Worm (Caenorhabditis elegans): ENCODE results near the gene sto-4.

sto-4 gene

DNA sequence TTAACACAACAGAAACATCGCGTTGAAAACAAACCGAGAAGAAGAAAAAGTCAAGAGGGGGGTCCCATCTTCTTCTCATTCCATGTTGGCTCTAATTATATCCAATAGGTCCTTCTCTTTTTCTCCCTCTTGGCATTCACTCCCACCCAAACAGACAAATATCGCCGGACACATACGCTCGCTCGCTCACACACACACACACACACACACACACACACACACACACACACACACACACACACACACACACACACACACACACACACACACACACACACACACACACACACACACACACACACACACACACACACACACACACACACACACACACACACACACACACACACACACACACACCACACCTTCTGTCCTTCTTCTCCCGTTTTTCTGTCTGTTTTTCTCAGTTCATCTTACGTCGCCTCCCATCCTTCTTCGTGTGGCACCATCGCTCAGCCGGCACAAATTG, at the start of gene sto-4:
TSS of gene sto-4 (plus strand) at position 360 of the 469 bp plus-strand sequence.
- peak; percentile 65 for TF ChIP-seq ceh-88 (GFP tag; IDR thresholded peaks at IDR 0.05)
- peak; percentile 76 for TF ChIP-seq irx-1 (tag; optimal IDR thresholded peaks at IDR 0.05)
- peak; percentile 66 for TF ChIP-seq efl-3 (GFP tag; optimal IDR thresholded peaks at IDR 0.05)
- peak; percentile 38 for TF ChIP-seq lin-13 (GFP tag; optimal IDR thresholded peaks at IDR 0.05)
- peak; percentile 98 for TF ChIP-seq lin-14 (GFP tag; optimal IDR thresholded peaks at IDR 0.05)
- TF ChIP-seq nhr-71 (tag; optimal IDR thresholded peaks at IDR 0.05) = peak; percentile 66
- TF ChIP-seq vab-15 (tag; optimal IDR thresholded peaks at IDR 0.05) = peak; percentile 70
- peak; percentile 7 for TF ChIP-seq elt-2 (tag; optimal IDR thresholded peaks at IDR 0.05)
- peak; percentile 69 for TF ChIP-seq xbp-1 (tag; optimal IDR thresholded peaks at IDR 0.05)
- peak; percentile 50 for TF ChIP-seq fkh-4 (tag; optimal IDR thresholded peaks at IDR 0.05; ENCODE audit: borderline replicate concordance)
- TF ChIP-seq grh-1 (GFP tag; IDR thresholded peaks at IDR 0.05) = peak; percentile 78
- TF ChIP-seq lir-3 (tag; optimal IDR thresholded peaks at IDR 0.05; ENCODE audit: poor library complexity) = peak; percentile 24
- peak; percentile 95 for TF ChIP-seq ceh-8 (GFP tag; optimal IDR thresholded peaks at IDR 0.05)
- TF ChIP-seq nhr-20 (tag; optimal IDR thresholded peaks at IDR 0.05) = peak; percentile 27
- peak in 1 of 2 experiments; percentile 76 for TF ChIP-seq ztf-11 (tag; optimal IDR thresholded peaks at IDR 0.05)
- TF ChIP-seq zip-4 (GFP tag; optimal IDR thresholded peaks at IDR 0.05) = peak; percentile 83
- TF ChIP-seq mab-9 (GFP tag; IDR thresholded peaks at IDR 0.05) = peak; percentile 69
- peak; percentile 75 for TF ChIP-seq nhr-19 (GFP tag; conservative IDR thresholded peaks at IDR 0.05)
- TF ChIP-seq isw-1 (GFP tag; IDR thresholded peaks at IDR 0.05) = peak; percentile 55
- TF ChIP-seq ztf-4 (tag; optimal IDR thresholded peaks at IDR 0.05) = peak; percentile 55
- peak; percentile 86 for TF ChIP-seq fkh-8 (tag; optimal IDR thresholded peaks at IDR 0.05)
- TF ChIP-seq nhr-85 (tag) = peak; percentile 99
- peak; percentile 38 for TF ChIP-seq snu-23 (GFP tag; optimal IDR thresholded peaks at IDR 0.05)
- peak; percentile 75 for TF ChIP-seq tbx-2 (tag; optimal IDR thresholded peaks at IDR 0.05)
- peak in 1 of 2 experiments; percentile 21 for TF ChIP-seq mdl-1 (tag; optimal IDR thresholded peaks at IDR 0.05)
- peak; percentile 61 for TF ChIP-seq rnt-1 (tag; optimal IDR thresholded peaks at IDR 0.05)
- TF ChIP-seq nhr-47 (tag; optimal IDR thresholded peaks at IDR 0.05) = peak; percentile 89
- peak; percentile 83 for TF ChIP-seq swsn-7 (tag; optimal IDR thresholded peaks at IDR 0.05)
- peak; percentile 9 to 57 for TF ChIP-seq lsy-2 (tag; optimal IDR thresholded peaks at IDR 0.05)
- TF ChIP-seq pax-3 (tag; optimal IDR thresholded peaks at IDR 0.05) = peak; percentile 92
- TF ChIP-seq nhr-90 (tag; optimal IDR thresholded peaks at IDR 0.05; ENCODE audit: poor library complexity) = peak; percentile 77
- TF ChIP-seq sup-37 (GFP tag; optimal IDR thresholded peaks at IDR 0.05) = peak; percentile 81
- peak; percentile 68 for TF ChIP-seq dsc-1 (tag; optimal IDR thresholded peaks at IDR 0.05)
- peak; percentile 93 for TF ChIP-seq ceh-63 (GFP tag; optimal IDR thresholded peaks at IDR 0.05)
- TF ChIP-seq unc-86 (tag; optimal IDR thresholded peaks at IDR 0.05) = peak; percentile 90

DNA sequence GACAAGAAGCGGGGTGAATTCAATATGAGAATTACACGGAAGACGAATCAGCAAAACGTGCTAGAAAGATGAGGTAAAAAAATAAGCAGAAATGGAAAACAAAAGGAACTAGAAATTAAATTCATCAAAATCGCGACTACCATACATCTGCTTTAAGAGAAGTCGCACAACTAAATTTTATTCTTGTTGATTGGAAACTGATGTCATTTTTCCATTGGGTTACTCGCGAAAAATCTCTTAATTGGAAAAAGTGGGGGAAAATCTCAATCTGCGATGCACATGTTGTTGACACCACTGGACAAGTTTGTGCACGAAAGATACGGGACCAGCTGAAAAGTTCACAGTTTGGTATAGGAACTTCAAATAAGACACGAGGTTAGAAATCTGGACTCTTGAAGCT, 47.0 kb upstream of the sto-4 start:
- TF ChIP-seq C16A3.4 (tag; optimal IDR thresholded peaks at IDR 0.05) (no peak), fkh-4 (tag; optimal IDR thresholded peaks at IDR 0.05; ENCODE audit: borderline replicate concordance) (peak; percentile 89), dsc-1 (tag; optimal IDR thresholded peaks at IDR 0.05) (peak; percentile 97), pax-3 (tag; optimal IDR thresholded peaks at IDR 0.05) (no peak)

DNA sequence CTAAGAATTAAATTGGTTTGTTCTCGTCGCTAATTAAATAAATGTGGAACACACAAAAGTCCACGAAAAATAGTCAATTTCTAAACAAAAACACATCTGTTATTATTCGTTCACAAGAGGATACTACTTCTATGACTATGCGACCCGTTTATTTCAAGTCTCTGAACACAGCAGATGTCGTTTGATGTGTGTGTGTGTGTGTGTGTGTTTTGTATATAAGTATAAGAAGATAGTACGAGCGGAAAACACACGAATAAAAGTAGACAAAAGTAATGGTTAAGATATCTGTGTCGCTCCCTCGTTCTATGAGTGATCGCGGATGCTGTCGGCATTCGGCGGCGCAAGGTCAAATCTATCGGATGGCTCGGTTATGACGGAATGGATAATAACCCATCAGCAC, 45.1 kb upstream of the sto-4 start:
- TF ChIP-seq efl-1 (optimal IDR thresholded peaks at IDR 0.05) (no peak), efl-1 (GFP tag; optimal IDR thresholded peaks at IDR 0.05 in 1 of 2) (no peak), lin-39 (tag; optimal IDR thresholded peaks at IDR 0.05) (no peak), lin-14 (GFP tag; optimal IDR thresholded peaks at IDR 0.05) (peak; percentile 57), mab-9 (GFP tag; IDR thresholded peaks at IDR 0.05) (no peak), xbp-1 (tag; optimal IDR thresholded peaks at IDR 0.05) (no peak), aha-1 (tag; optimal IDR thresholded peaks at IDR 0.05) (no peak), swsn-7 (tag; optimal IDR thresholded peaks at IDR 0.05) (no peak), pax-3 (tag; optimal IDR thresholded peaks at IDR 0.05) (no peak), fos-1 (tag; optimal IDR thresholded peaks at IDR 0.05) (no peak), fkh-8 (tag; optimal IDR thresholded peaks at IDR 0.05) (no peak), irx-1 (tag; optimal IDR thresholded peaks at IDR 0.05) (no peak), sox-4 (tag; optimal IDR thresholded peaks at IDR 0.05) (no peak), mdl-1 (tag; optimal IDR thresholded peaks at IDR 0.05) (no peak), grh-1 (GFP tag; IDR thresholded peaks at IDR 0.05) (no peak), nhr-12 (tag; optimal IDR thresholded peaks at IDR 0.05) (no peak), Y116A8C.19 (tag; optimal IDR thresholded peaks at IDR 0.05; ENCODE audit: borderline replicate concordance) (no peak), C16A3.4 (tag; optimal IDR thresholded peaks at IDR 0.05) (no peak), C04F5.9 (tag; optimal IDR thresholded peaks at IDR 0.05) (no peak), ceh-88 (GFP tag; IDR thresholded peaks at IDR 0.05) (no peak), aly-2 (tag; optimal IDR thresholded peaks at IDR 0.05) (no peak), ceh-90 (tag; optimal IDR thresholded peaks at IDR 0.05) (no peak), egl-27 (tag; optimal IDR thresholded peaks at IDR 0.05) (no peak), snpc-4 (tag; optimal IDR thresholded peaks at IDR 0.05) (no peak)

Measured in whole organism, L1 larva.